Worm (Caenorhabditis elegans) whole organism, dauer: ENCODE data around the gene ssl-1.

Source experiments
- unc-62 ChIP-seq: sonication (generic microtip); optimal IDR thresholded peaks from 2 replicates; lab custom pipeline; 2017; ENCODE audit warnings: missing biosample characterization, missing genetic modification reagents, missing genetic modification characterization

The ssl-1 gene

ce11 chrIII:12794200-12794599 lies 79.8 kb downstream of the ssl-1 start:
- TF ChIP-seq unc-62 (GFP tag; lab: Kevin White, UChicago) = no peak
